Worm (Caenorhabditis elegans): ENCODE results near the gene T05H10.4.
A peak's percentile ranks its signal among the peaks of the same experiment; 100 is the strongest.

T05H10.4 gene

ce11 chrII:8075324-8075810 lies 22.4 kb downstream of the T05H10.4 start, which contains the start of gene K02C4.2 (continued):
- TF ChIP-seq nhr-237 (tag; optimal IDR thresholded peaks at IDR 0.05) (no peak), nhr-19 (GFP tag; conservative IDR thresholded peaks at IDR 0.05) (peak; percentile 71), unc-30 (tag; optimal IDR thresholded peaks at IDR 0.05) (no peak), fkh-4 (tag; optimal IDR thresholded peaks at IDR 0.05; ENCODE audit: borderline replicate concordance) (no peak), F16B12.6 (tag; optimal IDR thresholded peaks at IDR 0.05) (peak; percentile 29), pqm-1 (tag; optimal IDR thresholded peaks at IDR 0.05) (no peak), lin-15B (tag; optimal IDR thresholded peaks at IDR 0.05) (no peak), aha-1 (tag; optimal IDR thresholded peaks at IDR 0.05) (no peak), ceh-82 (tag; optimal IDR thresholded peaks at IDR 0.05) (peak in 2 of 3 experiments; percentile 26 to 60), lin-39 (tag; optimal IDR thresholded peaks at IDR 0.05) (peak; percentile 18), lin-35 (GFP tag; optimal IDR thresholded peaks at IDR 0.05) (peak; percentile 66 to 88), ceh-63 (GFP tag; optimal IDR thresholded peaks at IDR 0.05) (no peak), aly-2 (tag; optimal IDR thresholded peaks at IDR 0.05) (peak; percentile 64), hpl-2 (GFP tag; optimal IDR thresholded peaks at IDR 0.05) (peak; percentile 56), nhr-71 (tag; optimal IDR thresholded peaks at IDR 0.05) (peak; percentile 83), ets-5 (GFP tag; IDR thresholded peaks at IDR 0.05) (no peak), pag-3 (tag; optimal IDR thresholded peaks at IDR 0.05; ENCODE audit: borderline replicate concordance, insufficient read depth) (peak; percentile 84), ceh-8 (GFP tag; optimal IDR thresholded peaks at IDR 0.05) (peak; percentile 52), mef-2 (tag; optimal IDR thresholded peaks at IDR 0.05) (no peak), blmp-1 (tag; optimal IDR thresholded peaks at IDR 0.05) (no peak), nhr-11 (tag; optimal IDR thresholded peaks at IDR 0.05) (no peak), pax-3 (tag; optimal IDR thresholded peaks at IDR 0.05) (no peak), unc-62 (GFP tag; optimal IDR thresholded peaks at IDR 0.05) (no peak), C04F5.9 (tag; optimal IDR thresholded peaks at IDR 0.05) (no peak), efl-1 (optimal IDR thresholded peaks at IDR 0.05) (peak; percentile 66), efl-1 (GFP tag; optimal IDR thresholded peaks at IDR 0.05 in 1 of 2) (peak; percentile 55 to 97), efl-3 (GFP tag; optimal IDR thresholded peaks at IDR 0.05) (no peak), sup-37 (GFP tag; optimal IDR thresholded peaks at IDR 0.05) (peak; percentile 73), rnt-1 (tag; optimal IDR thresholded peaks at IDR 0.05) (peak; percentile 81), ceh-88 (GFP tag; IDR thresholded peaks at IDR 0.05) (no peak), tbx-2 (tag; optimal IDR thresholded peaks at IDR 0.05) (peak; percentile 68), nhr-28 (tag; optimal IDR thresholded peaks at IDR 0.05) (no peak), egl-13 (tag; optimal IDR thresholded peaks at IDR 0.05) (no peak), irx-1 (tag; optimal IDR thresholded peaks at IDR 0.05) (peak; percentile 48), swsn-7 (tag; optimal IDR thresholded peaks at IDR 0.05) (peak; percentile 72), nhr-12 (tag; optimal IDR thresholded peaks at IDR 0.05) (no peak), mab-9 (GFP tag; IDR thresholded peaks at IDR 0.05) (peak; percentile 35; the same call in 1 of the 2 replicates), dsc-1 (tag; optimal IDR thresholded peaks at IDR 0.05) (peak; percentile 52), mep-1 (tag; optimal IDR thresholded peaks at IDR 0.05) (peak; percentile 87), unc-86 (tag; optimal IDR thresholded peaks at IDR 0.05) (no peak), ces-1 (GFP tag; optimal IDR thresholded peaks at IDR 0.05) (no peak), unc-98 (GFP tag; IDR thresholded peaks at IDR 0.05) (no peak), Y116A8C.19 (tag; optimal IDR thresholded peaks at IDR 0.05; ENCODE audit: borderline replicate concordance) (no peak), nhr-20 (tag; optimal IDR thresholded peaks at IDR 0.05) (peak; percentile 83), nhr-47 (tag; optimal IDR thresholded peaks at IDR 0.05) (peak; percentile 75), C16A3.4 (tag; optimal IDR thresholded peaks at IDR 0.05) (peak; percentile 88), zip-4 (GFP tag; optimal IDR thresholded peaks at IDR 0.05) (peak; percentile 60), nhr-77 (tag; optimal IDR thresholded peaks at IDR 0.05) (peak; percentile 75), snu-23 (GFP tag; optimal IDR thresholded peaks at IDR 0.05) (peak; percentile 86), mdl-1 (tag; optimal IDR thresholded peaks at IDR 0.05) (peak in 1 of 2 experiments; percentile 88), grh-1 (GFP tag; IDR thresholded peaks at IDR 0.05) (no peak), zag-1 (tag; optimal IDR thresholded peaks at IDR 0.05) (no peak), unc-130 (tag; optimal IDR thresholded peaks at IDR 0.05) (peak; percentile 89), isw-1 (GFP tag; IDR thresholded peaks at IDR 0.05) (no peak)

Measured in whole organism, L1 larva.